Worm (Caenorhabditis elegans) whole organism, early embryonic: ENCODE results near the gene nhr-53.
"Not testable (repeated sequence)": the region's sequence is repeated elsewhere in the genome, so short reads cannot be mapped to it uniquely, and the experiment has no call there.

Experiments
- B0310.2 ChIP-seq: sonication (generic microtip); optimal IDR thresholded peaks from 2 replicates; lab custom pipeline; 2016; ENCODE audit warnings: mild to moderate bottlenecking, missing genetic modification characterization, missing compliant biosample characterization
- F13C5.2 ChIP-seq: sonication (generic microtip); optimal IDR thresholded peaks from 2 replicates; lab custom pipeline; 2017; ENCODE audit warnings: mild to moderate bottlenecking, missing genetic modification characterization, inconsistent platforms, missing compliant biosample characterization
- aly-1 ChIP-seq: sonication (generic microtip); optimal IDR thresholded peaks from 2 replicates; lab custom pipeline; 2016; ENCODE audit warnings: missing genetic modification characterization, missing compliant biosample characterization
- ama-1 ChIP-seq: fragments of 150-350 bp; optimal IDR thresholded peaks from 2 replicates; lab custom pipeline; 2014
- ceh-13 ChIP-seq: fragments of 200-800 bp; sonication (Bioruptor generic); optimal IDR thresholded peaks from 2 replicates; lab custom pipeline; 2018; ENCODE audit warnings: mild to moderate bottlenecking, missing genetic modification characterization, missing compliant biosample characterization
- ceh-36 ChIP-seq: sonication (generic microtip); optimal IDR thresholded peaks from 2 replicates; lab custom pipeline; 2016; ENCODE audit warnings: missing genetic modification characterization, inconsistent platforms, missing compliant biosample characterization
- ets-7 ChIP-seq: sonication (generic microtip); optimal IDR thresholded peaks from 2 replicates; lab custom pipeline; 2016; ENCODE audit warnings: missing genotype, missing genetic modification characterization, missing compliant biosample characterization
- flt-1 ChIP-seq: fragments of 200-800 bp; sonication (Bioruptor generic); IDR thresholded peaks from 2 replicates; pipeline ENCODE4 v1.3.6; 2022; ENCODE audit warnings: missing genetic modification characterization, missing compliant biosample characterization
- hmbx-1 ChIP-seq: sonication (generic microtip); optimal IDR thresholded peaks from 2 replicates; lab custom pipeline; 2016; ENCODE audit warnings: mild to moderate bottlenecking, missing genetic modification characterization, missing compliant biosample characterization
- hmg-4 ChIP-seq: fragments of 200-800 bp; sonication (Bioruptor generic); optimal IDR thresholded peaks from 2 replicates; lab custom pipeline; 2018; ENCODE audit warnings: mild to moderate bottlenecking, missing genetic modification characterization, missing compliant biosample characterization
- hnd-1 ChIP-seq: sonication (generic microtip); optimal IDR thresholded peaks from 2 replicates; lab custom pipeline; 2016; ENCODE audit warnings: missing genetic modification characterization, missing compliant biosample characterization
- pes-1 ChIP-seq: fragments of 200-800 bp; sonication (Bioruptor generic); IDR thresholded peaks from 2 replicates; pipeline ENCODE4 v1.3.6; 2022; ENCODE audit warnings: missing genetic modification reagents, missing genetic modification characterization, missing compliant biosample characterization
- scrt-1 ChIP-seq: fragments of 200-800 bp; sonication (Bioruptor generic); IDR thresholded peaks from 2 replicates; pipeline ENCODE4 v1.3.6; 2022; ENCODE audit warnings: missing genetic modification characterization, missing compliant biosample characterization
- sea-1 ChIP-seq: fragments of 200-800 bp; sonication (Bioruptor generic); conservative IDR thresholded peaks from 2 replicates; pipeline ENCODE4 v1.3.6; 2022; ENCODE audit warnings: missing genetic modification characterization, missing compliant biosample characterization
- tbx-11 ChIP-seq: fragments of 200-800 bp; sonication (Bioruptor generic); IDR thresholded peaks from 2 replicates; pipeline ENCODE4 v1.3.6; 2022; ENCODE audit warnings: missing genetic modification characterization, missing compliant biosample characterization
- tbx-37 ChIP-seq: fragments of 200-800 bp; sonication (Bioruptor generic); conservative IDR thresholded peaks from 2 replicates; pipeline ENCODE4 v1.3.6; 2022; ENCODE audit warnings: missing genetic modification reagents, missing genetic modification characterization, missing compliant biosample characterization
- tra-4 ChIP-seq: sonication (generic microtip); optimal IDR thresholded peaks from 2 replicates; lab custom pipeline; 2017; ENCODE audit warnings: missing genetic modification characterization, missing compliant biosample characterization

nhr-53 gene

DNA sequence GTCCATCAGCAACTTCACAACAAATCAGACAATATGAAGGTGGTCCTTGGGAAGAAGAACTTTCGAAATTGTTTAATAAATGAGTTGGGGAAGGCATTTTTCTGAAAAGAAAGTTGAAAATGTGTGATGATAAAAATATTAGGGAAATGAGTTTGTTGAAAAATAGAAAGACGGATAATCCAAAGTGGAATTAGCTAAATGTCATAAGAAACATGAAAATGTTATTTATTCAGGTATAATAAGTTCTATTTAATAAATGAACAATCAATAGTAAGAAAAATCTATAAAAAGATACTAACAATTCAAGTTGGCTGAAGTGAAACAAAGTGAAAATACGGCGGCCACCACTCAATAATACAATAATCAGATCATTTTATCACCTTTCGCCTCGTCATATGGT, at the start of gene nhr-53:
nhr-53 (minus strand) TSS at position 101 of the 400 bp plus-strand sequence.
- TF ChIP-seq aly-1 (tag; lab: Kevin White, UChicago) (no peak), hmbx-1 (tag; lab: Kevin White, UChicago) (no peak), ceh-36 (no peak), hmg-4 (no peak), B0310.2 (tag; lab: Kevin White, UChicago) (no peak), hnd-1 (tag; lab: Kevin White, UChicago) (no peak), sea-1 (GFP tag; lab: Robert Waterston, UW) (no peak), tbx-37 (no peak)

DNA sequence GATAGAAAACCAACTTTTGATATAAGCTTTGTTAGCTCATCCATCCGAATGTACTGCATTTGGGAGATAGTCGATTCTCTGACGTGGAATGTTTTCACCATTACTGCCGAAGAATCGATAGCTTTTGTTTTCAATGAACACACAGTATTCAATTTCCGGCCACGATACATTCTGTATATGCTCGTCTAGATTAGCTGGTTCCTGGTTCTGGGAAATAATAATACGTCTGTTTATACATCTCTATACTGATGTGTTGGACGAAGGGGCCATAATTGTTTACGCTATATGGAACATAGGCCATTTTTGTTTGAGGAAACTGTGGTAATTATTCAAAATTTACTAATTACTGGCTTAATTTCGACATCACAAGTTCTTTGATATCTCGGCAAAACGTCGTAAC, 48.0 kb upstream of the nhr-53 start, which contains the start of gene str-6:
str-6 (minus strand) TSS at position 101 of the 400 bp plus-strand sequence.
- TF ChIP-seq ama-1 (lab: Kevin White, UChicago) (no peak), ceh-13 (GFP tag; lab: Kevin White, UChicago) (no peak), hmbx-1 (tag; lab: Kevin White, UChicago) (no peak), F13C5.2 (no peak), B0310.2 (tag; lab: Kevin White, UChicago) (no peak), pes-1 (GFP tag; lab: Robert Waterston, UW) (no peak), scrt-1 (GFP tag; lab: Robert Waterston, UW) (no peak), hnd-1 (tag; lab: Kevin White, UChicago) (no peak), tra-4 (no peak), tbx-11 (GFP tag; lab: Robert Waterston, UW) (no peak), aly-1 (tag; lab: Kevin White, UChicago) (no peak), ceh-36 (no peak), flt-1 (GFP tag; lab: Robert Waterston, UW) (no peak), tbx-37 (no peak), sea-1 (GFP tag; lab: Robert Waterston, UW) (no peak), ets-7 (tag; lab: Kevin White, UChicago) (no peak), hmg-4 (no peak)

DNA sequence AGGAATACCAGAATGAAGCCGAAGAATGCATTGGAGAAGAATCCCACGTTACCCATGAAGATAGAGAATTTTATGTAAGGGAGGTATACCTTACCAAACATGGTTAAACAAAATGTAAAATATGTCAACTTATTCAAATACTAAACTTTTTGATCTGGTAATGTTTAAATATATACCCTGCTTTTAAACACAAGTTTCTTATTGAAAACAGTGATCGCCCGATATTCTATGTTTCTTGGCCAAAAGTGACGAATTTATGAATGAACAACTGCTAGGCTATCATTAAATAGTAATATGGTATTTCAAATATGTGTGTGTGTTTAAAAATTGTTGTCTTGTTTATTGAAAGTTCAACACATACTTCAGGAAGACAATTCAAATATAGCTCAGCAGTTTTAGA, 46.2 kb upstream of the nhr-53 start, which contains the start of gene T23D5.8:
T23D5.8 (minus strand) TSS at position 101 of the 400 bp plus-strand sequence.
- TF ChIP-seq tbx-11 (GFP tag; lab: Robert Waterston, UW); hmbx-1 (tag; lab: Kevin White, UChicago); ets-7 (tag; lab: Kevin White, UChicago): not testable (repeated sequence)

DNA sequence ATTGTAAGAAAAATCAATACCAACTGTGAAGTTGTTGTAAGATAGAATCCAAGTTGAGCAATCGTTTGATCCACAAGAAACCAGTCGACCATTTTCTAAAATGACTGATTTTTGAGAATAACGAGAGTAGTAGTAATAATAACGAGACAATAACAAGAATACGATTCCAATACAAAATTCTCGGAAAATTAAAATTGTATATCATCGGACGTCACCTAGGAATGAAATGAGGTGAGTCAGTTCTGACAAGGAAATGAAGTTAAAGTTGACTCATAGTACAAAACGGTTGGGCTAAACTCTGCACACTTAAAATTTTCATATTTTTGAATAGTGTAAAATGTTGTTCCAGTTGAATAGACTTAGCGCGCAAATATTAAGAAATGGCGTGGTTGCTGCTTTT, 42.2 kb upstream of the nhr-53 start, which contains the start of gene str-19:
str-19 (minus strand) TSS at position 101 of the 400 bp plus-strand sequence.
- not testable (repeated sequence) for TF ChIP-seq scrt-1 (GFP tag; lab: Robert Waterston, UW); aly-1 (tag; lab: Kevin White, UChicago); pes-1 (GFP tag; lab: Robert Waterston, UW)

DNA sequence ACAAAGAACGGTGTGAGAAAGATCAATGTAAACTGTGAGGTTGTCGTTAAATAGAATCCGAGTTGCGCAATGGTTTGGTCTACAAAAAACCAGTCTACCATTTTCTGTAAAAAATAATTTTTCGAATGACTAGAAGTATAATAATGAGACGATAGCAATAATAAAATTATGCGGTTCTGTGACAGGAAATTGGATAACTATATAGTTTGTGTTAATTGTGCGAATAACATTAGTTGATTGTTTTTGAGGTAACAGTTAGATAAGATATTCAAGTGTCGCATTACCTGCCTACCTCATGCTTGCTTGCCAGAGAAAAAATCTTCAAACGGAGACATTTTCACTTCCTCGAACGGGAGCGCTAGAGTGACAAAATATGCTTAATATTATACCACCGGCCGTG, 39.7 kb upstream of the nhr-53 start, which contains the start of gene str-18:
str-18 (minus strand) TSS at position 101 of the 400 bp plus-strand sequence.
- TF ChIP-seq ceh-13 (GFP tag; lab: Kevin White, UChicago) (no peak), ama-1 (lab: Kevin White, UChicago) (no peak), B0310.2 (tag; lab: Kevin White, UChicago) (no peak), hmbx-1 (tag; lab: Kevin White, UChicago) (no peak), F13C5.2 (no peak), hmg-4 (no peak), aly-1 (tag; lab: Kevin White, UChicago) (no peak), scrt-1 (GFP tag; lab: Robert Waterston, UW) (no peak), ets-7 (tag; lab: Kevin White, UChicago) (no peak)

DNA sequence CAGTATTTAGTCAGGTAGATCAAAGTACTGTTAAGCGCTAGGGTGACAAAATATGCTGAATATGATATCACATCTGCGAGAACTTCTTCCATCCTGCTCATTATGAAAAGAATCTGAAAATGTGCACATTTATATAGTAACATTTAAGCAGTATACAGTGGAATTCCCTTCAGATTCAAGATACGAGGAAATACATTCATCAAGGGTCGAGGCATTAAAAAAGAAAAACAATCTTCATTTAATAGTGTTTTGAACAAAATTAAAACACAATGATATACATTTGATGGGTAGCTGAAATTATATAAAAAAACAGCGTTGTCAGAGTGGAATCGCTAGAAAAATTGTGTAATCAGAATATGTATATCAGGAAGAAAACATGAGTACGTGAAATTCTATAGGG, 33.6 kb upstream of the nhr-53 start, which contains the start of gene str-27:
str-27 (minus strand) TSS at position 101 of the 400 bp plus-strand sequence.
- TF ChIP-seq ceh-36 (no peak), pes-1 (GFP tag; lab: Robert Waterston, UW) (no peak), aly-1 (tag; lab: Kevin White, UChicago) (no peak)

DNA sequence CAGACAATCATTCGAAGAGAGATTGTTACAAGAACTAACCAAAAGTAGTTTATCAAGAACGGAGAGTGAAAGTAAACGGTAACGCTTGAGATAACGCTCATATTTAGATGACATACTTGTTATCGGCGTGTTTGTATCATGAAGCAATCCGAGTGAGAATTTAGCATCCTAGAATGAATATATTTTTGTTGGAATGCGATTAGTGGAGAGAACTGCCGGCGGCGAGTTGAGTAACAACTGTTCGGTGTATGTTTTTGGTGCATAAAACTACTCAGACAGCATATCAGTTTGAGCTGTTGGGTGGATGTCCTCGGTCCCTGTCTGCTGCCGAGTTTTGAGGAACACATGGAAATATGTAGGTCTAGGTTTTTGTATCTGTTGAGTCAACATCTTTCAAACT, 31.4 kb upstream of the nhr-53 start, which contains the start of gene T23D5.3:
T23D5.3 (minus strand) TSS at position 101 of the 400 bp plus-strand sequence.
- TF ChIP-seq ceh-13 (GFP tag; lab: Kevin White, UChicago) (no peak), hnd-1 (tag; lab: Kevin White, UChicago) (no peak), tbx-11 (GFP tag; lab: Robert Waterston, UW) (no peak), B0310.2 (tag; lab: Kevin White, UChicago) (no peak), hmbx-1 (tag; lab: Kevin White, UChicago) (no peak), flt-1 (GFP tag; lab: Robert Waterston, UW) (no peak), ets-7 (tag; lab: Kevin White, UChicago) (no peak), aly-1 (tag; lab: Kevin White, UChicago) (no peak)

DNA sequence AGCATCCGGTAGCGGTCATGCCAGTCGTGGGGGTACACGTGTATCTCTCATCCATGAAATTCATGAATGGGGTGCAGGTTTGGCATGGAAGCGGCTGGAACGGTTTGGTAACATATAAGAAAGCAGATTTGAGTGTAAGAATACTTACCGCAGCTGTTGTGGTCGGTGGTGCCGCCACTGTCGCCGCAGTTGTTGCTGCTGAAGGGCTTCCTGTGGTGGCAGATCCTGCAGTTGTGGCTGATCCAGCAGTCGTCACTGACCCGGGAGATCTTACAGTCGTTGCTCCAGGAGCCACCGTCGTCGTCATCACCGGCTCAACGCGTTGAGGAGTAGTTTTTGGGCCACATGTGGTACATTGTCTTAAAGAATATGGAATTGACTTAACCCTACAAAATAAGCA, 30.9 kb upstream of the nhr-53 start:
- TF ChIP-seq F13C5.2: no peak
- TF ChIP-seq ama-1 (lab: Kevin White, UChicago): no peak
- no peak for TF ChIP-seq B0310.2 (tag; lab: Kevin White, UChicago)
- no peak for TF ChIP-seq tbx-11 (GFP tag; lab: Robert Waterston, UW)
- no peak for TF ChIP-seq ceh-36
- no peak for TF ChIP-seq ceh-13 (GFP tag; lab: Kevin White, UChicago)
- no peak for TF ChIP-seq ets-7 (tag; lab: Kevin White, UChicago)
- TF ChIP-seq scrt-1 (GFP tag; lab: Robert Waterston, UW): no peak
- no peak for TF ChIP-seq hmg-4
- TF ChIP-seq hmbx-1 (tag; lab: Kevin White, UChicago): no peak
- no peak for TF ChIP-seq aly-1 (tag; lab: Kevin White, UChicago)
- no peak for TF ChIP-seq tra-4
- no peak for TF ChIP-seq sea-1 (GFP tag; lab: Robert Waterston, UW)
- no peak for TF ChIP-seq hnd-1 (tag; lab: Kevin White, UChicago)
- TF ChIP-seq tbx-37: no peak
- no peak for TF ChIP-seq flt-1 (GFP tag; lab: Robert Waterston, UW)
- no peak for TF ChIP-seq pes-1 (GFP tag; lab: Robert Waterston, UW)
